Worm (Caenorhabditis elegans): Measurements from ENCODE around the gene K02A2.1.

DNA sequence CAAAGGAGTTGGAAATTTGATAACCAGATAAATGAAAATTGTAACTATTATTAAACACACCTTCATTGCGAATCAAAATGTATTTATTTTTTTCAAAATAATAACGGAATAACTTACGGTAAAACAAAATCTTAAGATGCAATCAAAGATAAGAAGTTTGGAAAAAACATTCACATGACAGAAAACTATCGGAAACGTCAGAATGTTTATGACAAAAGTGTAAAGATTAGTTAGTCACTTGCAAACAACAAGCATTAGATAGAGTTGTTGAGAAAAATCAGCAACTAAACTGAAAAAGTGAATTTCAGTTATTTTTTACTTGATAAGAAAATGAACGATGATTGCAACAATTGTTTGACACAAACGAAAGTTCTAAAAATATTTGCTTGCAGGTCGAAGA lies 14.9 kb upstream of the K02A2.1 start:
- TF ChIP-seq pha-4 (tag; optimal IDR thresholded peaks at IDR 0.05) = no peak
- no peak for TF ChIP-seq nhr-76 (tag; optimal IDR thresholded peaks at IDR 0.05)
- no peak for TF ChIP-seq nhr-12 (tag; optimal IDR thresholded peaks at IDR 0.05)
